Worm (Caenorhabditis elegans) whole organism, mixed stage, embryonic: ENCODE measurements around the gene F52C6.2.

ENCODE experiments used
- ces-1 ChIP-seq: fragments of 150-350 bp; optimal IDR thresholded peaks from 2 replicates; lab custom pipeline; 2014; ENCODE audit warnings: missing biosample characterization, missing genetic modification reagents, missing genetic modification characterization
- nhr-28 ChIP-seq: fragments of 150-350 bp; optimal IDR thresholded peaks from 2 replicates; lab custom pipeline; 2014; ENCODE audit warnings: missing biosample characterization, missing genetic modification characterization
- sptf-1 ChIP-seq: sonication (generic microtip); optimal IDR thresholded peaks from 2 replicates; lab custom pipeline; 2017; ENCODE audit warnings: mild to moderate bottlenecking, missing genetic modification characterization, moderate library complexity, missing compliant biosample characterization

DNA sequence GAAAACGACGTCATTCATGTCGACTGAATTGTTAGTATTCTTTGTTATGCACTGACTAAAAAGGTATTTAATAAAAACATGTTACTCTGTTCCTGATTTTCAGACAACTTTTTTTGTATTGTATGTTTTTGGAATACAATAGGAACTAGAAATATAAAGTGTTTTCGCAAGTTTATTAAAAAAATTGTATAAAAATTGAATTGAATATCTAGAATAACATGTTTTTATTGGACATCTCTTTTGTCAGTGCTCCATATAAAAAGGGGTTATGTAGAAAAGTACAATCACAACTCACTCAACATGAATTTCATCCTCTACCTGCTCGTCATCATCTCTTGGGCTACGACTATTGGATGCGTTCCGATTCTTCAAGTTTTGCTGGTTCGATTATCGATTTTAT is 31.0 kb upstream of the F52C6.2 start, which contains the start of gene C46F9.5:
- TF ChIP-seq ces-1 (GFP tag; lab: Kevin White, UChicago) (no peak), nhr-28 (no peak), sptf-1 (tag; lab: Kevin White, UChicago) (no peak)
